Worm (Caenorhabditis elegans) whole organism, midembryonic: ENCODE measurements around the gene K12D12.5.

Source experiments
- T22C8.4 ChIP-seq: fragments of 200-800 bp; sonication (Bioruptor generic); IDR thresholded peaks from 2 replicates; pipeline ENCODE4 v1.3.6; 2022; ENCODE audit warnings: missing genetic modification characterization, missing compliant biosample characterization
- cog-1 ChIP-seq: sonication (generic microtip); optimal IDR thresholded peaks from 2 replicates; lab custom pipeline; 2016; ENCODE audit warnings: missing genetic modification characterization, missing compliant biosample characterization
- flt-1 ChIP-seq: fragments of 200-800 bp; sonication (Bioruptor generic); IDR thresholded peaks from 2 replicates; pipeline ENCODE4 v1.3.6; 2022; ENCODE audit warnings: missing genetic modification characterization, missing compliant biosample characterization
- klf-2 ChIP-seq: fragments of 200-800 bp; sonication (Bioruptor generic); conservative IDR thresholded peaks from 2 replicates; pipeline ENCODE4 v1.3.6; 2022; ENCODE audit warnings: missing genetic modification reagents, missing genetic modification characterization, missing compliant biosample characterization
- med-1 ChIP-seq: sonication (generic microtip); optimal IDR thresholded peaks from 2 replicates; lab custom pipeline; 2017; ENCODE audit warnings: missing genetic modification characterization, mild to moderate bottlenecking, missing compliant biosample characterization, antibody characterized with exemption, missing genetic modification reagents; ENCODE audit not compliant: insufficient read depth
- ref-1 ChIP-seq: fragments of 200-800 bp; sonication (Bioruptor generic); conservative IDR thresholded peaks from 2 replicates; pipeline ENCODE4 v1.3.6; 2022; ENCODE audit warnings: missing genetic modification reagents, missing genetic modification characterization, missing compliant biosample characterization
- tab-1 ChIP-seq: fragments of 200-800 bp; sonication (Bioruptor generic); IDR thresholded peaks from 2 replicates; pipeline ENCODE4 v1.3.6; 2022; ENCODE audit warnings: missing genetic modification characterization, missing compliant biosample characterization
- ztf-23 ChIP-seq: fragments of 200-800 bp; sonication (Bioruptor generic); IDR thresholded peaks from 2 replicates; pipeline ENCODE4 v1.3.6; 2022; ENCODE audit warnings: missing genetic modification reagents, missing genetic modification characterization, missing compliant biosample characterization
- ztf-29 ChIP-seq: fragments of 200-800 bp; sonication (Bioruptor generic); IDR thresholded peaks from 2 replicates; pipeline ENCODE4 v1.3.6; 2022; ENCODE audit warnings: missing genetic modification reagents, missing genetic modification characterization, missing compliant biosample characterization

The K12D12.5 gene

ce11 chrII:11830601-11831000, 30.2 kb upstream of the K12D12.5 start:
- no peak for TF ChIP-seq T22C8.4 (GFP tag; lab: Robert Waterston, UW)
- no peak for TF ChIP-seq ztf-23
- no peak for TF ChIP-seq klf-2 (GFP tag; lab: Robert Waterston, UW)
- no peak for TF ChIP-seq tab-1 (GFP tag; lab: Robert Waterston, UW)
- TF ChIP-seq ref-1 = no peak
- no peak for TF ChIP-seq med-1 (GFP tag; lab: Kevin White, UChicago)
- no peak for TF ChIP-seq ztf-29 (GFP tag; lab: Robert Waterston, UW)
- no peak for TF ChIP-seq flt-1 (GFP tag; lab: Robert Waterston, UW)
- no peak for TF ChIP-seq cog-1 (tag; lab: Kevin White, UChicago)

ce11 chrII:11832475-11832874, 28.4 kb upstream of the K12D12.5 start, which contains the start of gene clec-144:
Gene clec-144, minus strand, starts transcription at chrII:11832575.
- no peak for TF ChIP-seq med-1 (GFP tag; lab: Kevin White, UChicago)
- TF ChIP-seq klf-2 (GFP tag; lab: Robert Waterston, UW) = no peak
- no peak for TF ChIP-seq T22C8.4 (GFP tag; lab: Robert Waterston, UW)
- TF ChIP-seq ztf-23 = no peak
- TF ChIP-seq ztf-29 (GFP tag; lab: Robert Waterston, UW) = no peak
- TF ChIP-seq flt-1 (GFP tag; lab: Robert Waterston, UW) = no peak
- no peak for TF ChIP-seq tab-1 (GFP tag; lab: Robert Waterston, UW)
- TF ChIP-seq cog-1 (tag; lab: Kevin White, UChicago) = no peak
- TF ChIP-seq ref-1 = no peak

ce11 chrII:11835208-11835607, 25.6 kb upstream of the K12D12.5 start, which contains the start of gene T27D12.6:
Gene T27D12.6, plus strand, starts transcription at chrII:11835508.
- TF ChIP-seq T22C8.4 (GFP tag; lab: Robert Waterston, UW) (no peak), med-1 (GFP tag; lab: Kevin White, UChicago) (no peak), tab-1 (GFP tag; lab: Robert Waterston, UW) (no peak), ztf-23 (no peak), ztf-29 (GFP tag; lab: Robert Waterston, UW) (no peak), ref-1 (no peak), flt-1 (GFP tag; lab: Robert Waterston, UW) (no peak), klf-2 (GFP tag; lab: Robert Waterston, UW) (no peak)

ce11 chrII:11836554-11837218, 24.1 kb upstream of the K12D12.5 start:
- TF ChIP-seq ref-1 (no peak), ztf-29 (GFP tag; lab: Robert Waterston, UW) (no peak), flt-1 (GFP tag; lab: Robert Waterston, UW) (no peak), med-1 (GFP tag; lab: Kevin White, UChicago) (no peak), ztf-23 (no peak), klf-2 (GFP tag; lab: Robert Waterston, UW) (no peak), T22C8.4 (GFP tag; lab: Robert Waterston, UW) (no peak), tab-1 (GFP tag; lab: Robert Waterston, UW) (no peak), cog-1 (tag; lab: Kevin White, UChicago) (no peak)

- TF ChIP-seq klf-2 (GFP tag; lab: Robert Waterston, UW) = no peak
- TF ChIP-seq tab-1 (GFP tag; lab: Robert Waterston, UW) = no peak
- no peak for TF ChIP-seq ref-1
- no peak for TF ChIP-seq ztf-23
- TF ChIP-seq T22C8.4 (GFP tag; lab: Robert Waterston, UW) = no peak
- no peak for TF ChIP-seq ztf-29 (GFP tag; lab: Robert Waterston, UW)
- no peak for TF ChIP-seq med-1 (GFP tag; lab: Kevin White, UChicago)
- no peak for TF ChIP-seq flt-1 (GFP tag; lab: Robert Waterston, UW)
- no peak for TF ChIP-seq cog-1 (tag; lab: Kevin White, UChicago)
These were observed 22.5 kb upstream of the K12D12.5 start for ce11 chrII:11838353-11838752.

- no peak for TF ChIP-seq flt-1 (GFP tag; lab: Robert Waterston, UW)
- TF ChIP-seq ref-1 = no peak
These were observed 21.7 kb upstream of the K12D12.5 start for ce11 chrII:11839116-11839515.

- no peak for TF ChIP-seq tab-1 (GFP tag; lab: Robert Waterston, UW)
- no peak for TF ChIP-seq ztf-23
- TF ChIP-seq klf-2 (GFP tag; lab: Robert Waterston, UW) = no peak
- TF ChIP-seq ref-1 = no peak
- TF ChIP-seq flt-1 (GFP tag; lab: Robert Waterston, UW) = no peak
- no peak for TF ChIP-seq cog-1 (tag; lab: Kevin White, UChicago)
- no peak for TF ChIP-seq ztf-29 (GFP tag; lab: Robert Waterston, UW)
- no peak for TF ChIP-seq med-1 (GFP tag; lab: Kevin White, UChicago)
- TF ChIP-seq T22C8.4 (GFP tag; lab: Robert Waterston, UW) = no peak
These were observed 19.2 kb upstream of the K12D12.5 start for ce11 chrII:11841653-11842052.

- no peak for TF ChIP-seq flt-1 (GFP tag; lab: Robert Waterston, UW)
- TF ChIP-seq ztf-23 = no peak
- TF ChIP-seq ztf-29 (GFP tag; lab: Robert Waterston, UW) = no peak
- TF ChIP-seq tab-1 (GFP tag; lab: Robert Waterston, UW) = no peak
- no peak for TF ChIP-seq klf-2 (GFP tag; lab: Robert Waterston, UW)
- no peak for TF ChIP-seq ref-1
- TF ChIP-seq cog-1 (tag; lab: Kevin White, UChicago) = no peak
- TF ChIP-seq T22C8.4 (GFP tag; lab: Robert Waterston, UW) = no peak
- TF ChIP-seq med-1 (GFP tag; lab: Kevin White, UChicago) = no peak
These were observed 18.5 kb upstream of the K12D12.5 start, which contains the start of gene T27D12.1 for ce11 chrII:11842317-11842716. Gene T27D12.1, plus strand, starts transcription at chrII:11842617.

- TF ChIP-seq ztf-29 (GFP tag; lab: Robert Waterston, UW) = no peak
- TF ChIP-seq T22C8.4 (GFP tag; lab: Robert Waterston, UW) = no peak
- TF ChIP-seq tab-1 (GFP tag; lab: Robert Waterston, UW) = no peak
- TF ChIP-seq ztf-23 = no peak
- no peak for TF ChIP-seq ref-1
- TF ChIP-seq klf-2 (GFP tag; lab: Robert Waterston, UW) = no peak
- no peak for TF ChIP-seq flt-1 (GFP tag; lab: Robert Waterston, UW)
- no peak for TF ChIP-seq med-1 (GFP tag; lab: Kevin White, UChicago)
- TF ChIP-seq cog-1 (tag; lab: Kevin White, UChicago) = no peak
These were observed 18.1 kb upstream of the K12D12.5 start for ce11 chrII:11842766-11843165.
